Worm (Caenorhabditis elegans): ENCODE results near the gene T19D2.3.
A peak's percentile ranks its signal among the peaks of the same experiment; 100 is the strongest.

DNA sequence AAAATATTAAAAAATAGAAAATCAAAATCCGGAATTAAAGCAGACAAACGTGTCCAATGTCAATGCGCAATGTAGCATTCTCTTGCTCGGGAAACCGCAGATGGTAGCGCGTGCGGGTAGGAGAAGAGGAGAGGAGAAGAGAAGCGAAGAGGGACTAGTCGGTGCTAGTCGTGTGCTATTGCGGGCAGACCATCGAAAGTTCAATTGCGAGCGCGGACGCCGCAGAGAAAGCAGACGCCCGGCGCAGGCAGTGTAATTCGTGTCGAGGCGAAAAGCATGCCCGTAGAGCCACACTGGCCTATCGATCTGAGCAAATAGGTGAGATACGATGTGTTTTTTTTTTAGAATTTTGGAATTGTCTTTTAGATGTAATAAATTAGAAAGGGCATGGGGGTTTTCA lies 6.6 kb downstream of the T19D2.3 start:
- TF ChIP-seq lin-39 (tag; optimal IDR thresholded peaks at IDR 0.05): peak; percentile 84
- TF ChIP-seq nhr-77 (tag; optimal IDR thresholded peaks at IDR 0.05): no peak
- TF ChIP-seq pqm-1 (tag; optimal IDR thresholded peaks at IDR 0.05): no peak
- no peak for TF ChIP-seq jun-1 (tag; optimal IDR thresholded peaks at IDR 0.05)
- no peak for TF ChIP-seq nhr-76 (tag; optimal IDR thresholded peaks at IDR 0.05)

Data from whole organism, L3 larva.